Fruit fly (Drosophila melanogaster) whole organism, embryonic: ENCODE results near the gene CG8507.

Experiments used
- Bdp1 ChIP-seq: fragments of 200-800 bp; sonication (Bioruptor generic); optimal IDR thresholded peaks from 3 replicates; lab custom pipeline; 2016; ENCODE audit warnings: missing biosample characterization, missing genetic modification characterization
- CG10321 ChIP-seq: fragments of 200-800 bp; sonication (Bioruptor generic); IDR thresholded peaks from 2 replicates; pipeline ENCODE4 v1.3.6; 2022; ENCODE audit warnings: missing biosample characterization, missing genetic modification characterization
- CG11696 ChIP-seq: fragments of 200-800 bp; sonication (Bioruptor generic); IDR thresholded peaks from 2 replicates; pipeline ENCODE4 v1.3.6; 2022; ENCODE audit warnings: missing biosample characterization, missing genetic modification characterization
- CG11723 ChIP-seq: fragments of 200-800 bp; sonication (Bioruptor generic); optimal IDR thresholded peaks from 2 replicates; lab custom pipeline; 2017; ENCODE audit warnings: missing biosample characterization, mild to moderate bottlenecking, missing genetic modification characterization
- CG12104 ChIP-seq: fragments of 200-800 bp; sonication (Bioruptor generic); optimal IDR thresholded peaks from 3 replicates; lab custom pipeline; 2016; ENCODE audit warnings: missing biosample characterization, missing genetic modification characterization
- CG13296 ChIP-seq: fragments of 200-800 bp; sonication (Bioruptor generic); optimal IDR thresholded peaks from 3 replicates; lab custom pipeline; 2018; ENCODE audit warnings: missing biosample characterization, mild to moderate bottlenecking, missing genetic modification characterization
- CG1647 ChIP-seq: fragments of 200-800 bp; sonication (Bioruptor generic); optimal IDR thresholded peaks from 3 replicates; lab custom pipeline; 2016; ENCODE audit warnings: missing biosample characterization, missing genetic modification characterization
- CG16815 ChIP-seq: fragments of 200-800 bp; sonication (Bioruptor generic); optimal IDR thresholded peaks from 3 replicates; lab custom pipeline; 2017; ENCODE audit warnings: missing biosample characterization, mild to moderate bottlenecking, missing genetic modification characterization
- CG17612 ChIP-seq: fragments of 200-800 bp; sonication (Bioruptor generic); IDR thresholded peaks from 2 replicates; pipeline ENCODE4 v1.3.6; 2022; ENCODE audit warnings: missing biosample characterization, missing genetic modification characterization
- CG34376 ChIP-seq: fragments of 200-800 bp; sonication (Bioruptor generic); optimal IDR thresholded peaks from 2 replicates; lab custom pipeline; 2018; ENCODE audit warnings: missing biosample characterization, mild to moderate bottlenecking, missing genetic modification characterization
- CG4404 ChIP-seq: fragments of 200-800 bp; sonication (Bioruptor generic); IDR thresholded peaks from 2 replicates; pipeline ENCODE4 v1.3.6; 2022; ENCODE audit warnings: missing biosample characterization, missing genetic modification characterization
- CG6175 ChIP-seq: fragments of 200-800 bp; sonication (Bioruptor generic); IDR thresholded peaks from 3 replicates; pipeline ENCODE4 v1.3.6; 2022; ENCODE audit warnings: missing biosample characterization, missing genetic modification characterization
- CG7745 ChIP-seq: fragments of 200-800 bp; sonication (Bioruptor generic); optimal IDR thresholded peaks from 2 replicates; lab custom pipeline; 2018; ENCODE audit warnings: missing biosample characterization, mild to moderate bottlenecking, missing genetic modification characterization, moderate library complexity
- CG8089 ChIP-seq: fragments of 200-800 bp; sonication (Bioruptor generic); optimal IDR thresholded peaks from 3 replicates; lab custom pipeline; 2016; ENCODE audit warnings: missing biosample characterization, missing genetic modification characterization
- CG9727 ChIP-seq: fragments of 200-800 bp; sonication (Bioruptor generic); optimal IDR thresholded peaks from 3 replicates; lab custom pipeline; 2017; ENCODE audit warnings: missing biosample characterization, mild to moderate bottlenecking, missing genetic modification characterization
- Dek ChIP-seq: fragments of 200-800 bp; sonication (Bioruptor generic); optimal IDR thresholded peaks from 3 replicates; lab custom pipeline; 2019; ENCODE audit warnings: missing biosample characterization, mild to moderate bottlenecking, missing genetic modification characterization, moderate library complexity
- H15 ChIP-seq: fragments of 200-800 bp; sonication (Bioruptor generic); IDR thresholded peaks from 3 replicates; pipeline ENCODE4 v1.3.6; 2022; ENCODE audit warnings: missing biosample characterization, missing genetic modification characterization
- HLH3B ChIP-seq: fragments of 200-800 bp; sonication (Bioruptor generic); IDR thresholded peaks from 2 replicates; pipeline ENCODE4 v1.3.6; 2022; ENCODE audit warnings: missing biosample characterization, missing genetic modification characterization
- HLHmδ ChIP-seq: fragments of 200-800 bp; sonication (Bioruptor generic); optimal IDR thresholded peaks from 2 replicates; lab custom pipeline; 2018; ENCODE audit warnings: missing biosample characterization, mild to moderate bottlenecking, missing genetic modification characterization, moderate library complexity
- Hmr ChIP-seq: fragments of 200-800 bp; sonication (Bioruptor generic); optimal IDR thresholded peaks from 3 replicates; lab custom pipeline; 2017; ENCODE audit warnings: mild to moderate bottlenecking, missing biosample characterization, missing genetic modification reagents, missing genetic modification characterization
- Myb ChIP-seq: fragments of 200-800 bp; sonication (Bioruptor generic); optimal IDR thresholded peaks from 2 replicates; lab custom pipeline; 2016; ENCODE audit warnings: missing biosample characterization, missing genetic modification characterization
- Oli ChIP-seq: fragments of 200-800 bp; sonication (Bioruptor generic); optimal IDR thresholded peaks from 2 replicates; lab custom pipeline; 2018; ENCODE audit warnings: missing biosample characterization, mild to moderate bottlenecking, missing genetic modification characterization, moderate library complexity
- Poxn ChIP-seq: fragments of 200-800 bp; sonication (Bioruptor generic); IDR thresholded peaks from 2 replicates; pipeline ENCODE4 v1.3.6; 2022; ENCODE audit warnings: missing biosample characterization, missing genetic modification characterization
- Rfx ChIP-seq: fragments of 200-800 bp; sonication (Bioruptor generic); IDR thresholded peaks from 2 replicates; pipeline ENCODE4 v1.3.6; 2022; ENCODE audit warnings: missing biosample characterization, missing genetic modification characterization
- Rx ChIP-seq: fragments of 200-800 bp; sonication (Bioruptor generic); IDR thresholded peaks from 2 replicates; pipeline ENCODE4 v1.3.6; 2022; ENCODE audit warnings: missing biosample characterization, missing genetic modification characterization
- Sox102F ChIP-seq: fragments of 200-800 bp; sonication (Bioruptor generic); optimal IDR thresholded peaks from 2 replicates; lab custom pipeline; 2018; ENCODE audit warnings: missing biosample characterization, mild to moderate bottlenecking, missing genetic modification characterization, moderate library complexity
- Spps ChIP-seq: fragments of 200-800 bp; sonication (Bioruptor generic); optimal IDR thresholded peaks from 2 replicates; lab custom pipeline; 2018; ENCODE audit warnings: missing biosample characterization, mild to moderate bottlenecking, missing genetic modification characterization
- Taf1 ChIP-seq: fragments of 200-800 bp; sonication (Bioruptor generic); IDR thresholded peaks from 2 replicates; pipeline ENCODE4 v1.3.6; 2022; ENCODE audit warnings: missing biosample characterization, missing genetic modification characterization
- Xbp1 ChIP-seq: fragments of 200-800 bp; sonication (Bioruptor generic); optimal IDR thresholded peaks from 3 replicates; lab custom pipeline; 2016; ENCODE audit warnings: missing biosample characterization, mild to moderate bottlenecking, missing genetic modification characterization
- YL-1 ChIP-seq: fragments of 200-800 bp; sonication (Bioruptor generic); optimal IDR thresholded peaks from 3 replicates; lab custom pipeline; 2017; ENCODE audit warnings: missing biosample characterization, mild to moderate bottlenecking, missing genetic modification characterization
- bbx ChIP-seq: fragments of 200-800 bp; sonication (Bioruptor generic); IDR thresholded peaks from 2 replicates; pipeline ENCODE4 v1.3.6; 2022; ENCODE audit warnings: missing biosample characterization, missing genetic modification characterization; ENCODE audit not compliant: partially characterized antibody
- bcd ChIP-seq: fragments of 200-800 bp; sonication (Bioruptor generic); optimal IDR thresholded peaks from 2 replicates; lab custom pipeline; 2017; ENCODE audit warnings: missing biosample characterization, mild to moderate bottlenecking, missing genetic modification characterization
- bigmax ChIP-seq: fragments of 200-800 bp; sonication (Bioruptor generic); optimal IDR thresholded peaks from 2 replicates; lab custom pipeline; 2018; ENCODE audit warnings: missing biosample characterization, mild to moderate bottlenecking, missing genetic modification characterization
- chn ChIP-seq: fragments of 200-800 bp; sonication (Bioruptor generic); optimal IDR thresholded peaks from 2 replicates; lab custom pipeline; 2016; ENCODE audit warnings: missing biosample characterization, missing genetic modification characterization
- dysf ChIP-seq: fragments of 200-800 bp; sonication (Bioruptor generic); IDR thresholded peaks from 3 replicates; pipeline ENCODE4 v1.3.6; 2022; ENCODE audit warnings: missing biosample characterization, missing genetic modification characterization
- emc ChIP-seq: fragments of 200-800 bp; sonication (Bioruptor generic); optimal IDR thresholded peaks from 2 replicates; lab custom pipeline; 2016; ENCODE audit warnings: missing biosample characterization, missing genetic modification characterization
- eve ChIP-seq, 2 experiments: fragments of >200 bp; optimal IDR thresholded peaks; 2 replicates each; lab custom pipeline; 2017; ENCODE audit warnings: missing biosample characterization in 2 of 2, missing genetic modification characterization in 2 of 2
- fd102C ChIP-seq: fragments of 200-800 bp; sonication (Bioruptor generic); optimal IDR thresholded peaks from 2 replicates; lab custom pipeline; 2018; ENCODE audit warnings: missing biosample characterization, mild to moderate bottlenecking, missing genetic modification characterization, moderate library complexity
- gem ChIP-seq: fragments of 200-800 bp; sonication (Bioruptor generic); optimal IDR thresholded peaks from 2 replicates; lab custom pipeline; 2019; ENCODE audit warnings: missing biosample characterization, mild to moderate bottlenecking, missing genetic modification characterization, moderate library complexity
- lmd ChIP-seq: fragments of 200-800 bp; sonication (Bioruptor generic); IDR thresholded peaks from 2 replicates; pipeline ENCODE4 v1.3.6; 2022; ENCODE audit warnings: missing biosample characterization, missing genetic modification characterization
- lov ChIP-seq, 2 experiments: fragments of 200-800 bp in 1 of 2; fragments of >200 bp in 1 of 2; sonication (Bioruptor generic) in 1 of 2; IDR thresholded peaks in 1 of 2; optimal IDR thresholded peaks in 1 of 2; 2 replicates in 1 of 2; 3 replicates in 1 of 2; pipeline versions ENCODE4 v1.3.6 to Lab custom; 2017 to 2022; ENCODE audit warnings: missing biosample characterization in 1 of 2, missing genetic modification characterization in 1 of 2
- mirr ChIP-seq: fragments of 200-800 bp; sonication (Bioruptor generic); optimal IDR thresholded peaks from 3 replicates; lab custom pipeline; 2018; ENCODE audit warnings: missing biosample characterization, mild to moderate bottlenecking, missing genetic modification characterization
- nerfin-1 ChIP-seq: fragments of 200-800 bp; sonication (Bioruptor generic); optimal IDR thresholded peaks from 3 replicates; lab custom pipeline; 2019; ENCODE audit warnings: missing biosample characterization, mild to moderate bottlenecking, missing genetic modification characterization, moderate library complexity
- oc ChIP-seq: fragments of 200-800 bp; sonication (Bioruptor generic); optimal IDR thresholded peaks from 2 replicates; lab custom pipeline; 2018; ENCODE audit warnings: missing biosample characterization, mild to moderate bottlenecking, missing genetic modification characterization, moderate library complexity
- sd ChIP-seq: fragments of 200-800 bp; sonication (Bioruptor generic); optimal IDR thresholded peaks from 3 replicates; lab custom pipeline; 2018; ENCODE audit warnings: missing biosample characterization, mild to moderate bottlenecking, missing genetic modification characterization, moderate library complexity
- sens ChIP-seq: fragments of 200-800 bp; sonication (Bioruptor generic); peaks from one replicate; lab custom pipeline; 2016; ENCODE audit warnings: missing biosample characterization, missing genetic modification characterization
- sima ChIP-seq: fragments of 200-800 bp; sonication (Bioruptor generic); optimal IDR thresholded peaks from 2 replicates; lab custom pipeline; 2016; ENCODE audit warnings: missing biosample characterization, missing genetic modification characterization
- slbo ChIP-seq: fragments of 200-800 bp; sonication (Bioruptor generic); IDR thresholded peaks from 2 replicates; pipeline ENCODE4 v1.3.6; 2022; ENCODE audit warnings: missing biosample characterization, missing genetic modification characterization
- ttk ChIP-seq: fragments of 200-800 bp; sonication (Bioruptor generic); IDR thresholded peaks from 2 replicates; pipeline ENCODE4 v2.1.2; 2022; ENCODE audit warnings: missing biosample characterization, missing genetic modification characterization
- unpg ChIP-seq: fragments of 200-800 bp; sonication (Bioruptor generic); optimal IDR thresholded peaks from 3 replicates; lab custom pipeline; 2018; ENCODE audit warnings: missing biosample characterization, mild to moderate bottlenecking, missing genetic modification characterization, moderate library complexity

Gene CG8507

dm6 chr3R:9791177-9791806, at the start of gene CG8507, which contains the start of gene CG12945 (continued):
- no peak for TF ChIP-seq HLH3B (GFP tag; lab: Robert Waterston, UW)
- TF ChIP-seq emc (GFP tag; lab: Kevin White, UChicago), result no peak
- TF ChIP-seq CG12104 (GFP tag; lab: Kevin White, UChicago), result no peak
- TF ChIP-seq Rx (GFP tag; lab: Robert Waterston, UW), result no peak
- TF ChIP-seq eve (GFP tag; optimal IDR thresholded peaks at IDR 0.05; lab: Kevin White, UChicago), result no peak
- TF ChIP-seq bigmax (GFP tag; lab: Kevin White, UChicago), result no peak
- TF ChIP-seq oc (tag; lab: Kevin White, UChicago), result no peak
- no peak for TF ChIP-seq CG11723
- TF ChIP-seq CG16815 (GFP tag; lab: Kevin White, UChicago), result peak; percentile 11
- TF ChIP-seq bbx (GFP tag; lab: Robert Waterston, UW), result 0 out of 2 replicates have a peak, but pooled peaks have one; percentile 18
- TF ChIP-seq CG1647 (GFP tag; lab: Kevin White, UChicago), result no peak
- no peak for TF ChIP-seq Sox102F (GFP tag; lab: Kevin White, UChicago)
- TF ChIP-seq HLHmδ, result no peak
- TF ChIP-seq sd, result no peak
- no peak for TF ChIP-seq Poxn (GFP tag; lab: Robert Waterston, UW)
- peak; percentile 72 for TF ChIP-seq Myb (GFP tag; lab: Kevin White, UChicago)
- 0 out of 2 replicates have a peak, but pooled peaks have one; percentile 19 for TF ChIP-seq Taf1
- peak; percentile 50 for TF ChIP-seq Dek (tag; lab: Kevin White, UChicago)
- no peak for TF ChIP-seq CG7745 (tag; lab: Kevin White, UChicago)
- peak; percentile 60 for TF ChIP-seq bcd (GFP tag; lab: Kevin White, UChicago)
- no peak for TF ChIP-seq fd102C (GFP tag; lab: Kevin White, UChicago)
- no peak for TF ChIP-seq CG6175 (GFP tag; lab: Robert Waterston, UW)
- TF ChIP-seq ttk (GFP tag; lab: Robert Waterston, UW), result no peak
- TF ChIP-seq chn, result peak; percentile 41
- TF ChIP-seq lov (optimal IDR thresholded peaks at IDR 0.05; lab: Kevin White, UChicago), result no peak
- TF ChIP-seq lov (GFP tag; IDR thresholded peaks at IDR 0.05; lab: Robert Waterston, UW), result no peak
- TF ChIP-seq Spps (tag; lab: Kevin White, UChicago), result no peak
- peak; percentile 68 for TF ChIP-seq Xbp1
- no peak for TF ChIP-seq Hmr (GFP tag; lab: Kevin White, UChicago)
- TF ChIP-seq CG8089 (GFP tag; lab: Kevin White, UChicago), result no peak
- peak; percentile 24 for TF ChIP-seq CG34376 (GFP tag; lab: Kevin White, UChicago)
- TF ChIP-seq H15 (GFP tag; lab: Robert Waterston, UW), result no peak
- no peak for TF ChIP-seq CG10321 (GFP tag; lab: Robert Waterston, UW)
- peak; percentile 13 for TF ChIP-seq Oli
- peak; percentile 47; the same call in 1 of the 2 replicates for TF ChIP-seq slbo
- TF ChIP-seq YL-1 (GFP tag; lab: Kevin White, UChicago), result peak; percentile 47
- TF ChIP-seq unpg (GFP tag; lab: Kevin White, UChicago), result no peak
- peak; percentile 85 for TF ChIP-seq sens (GFP tag; lab: Kevin White, UChicago)
- no peak for TF ChIP-seq gem (tag; lab: Kevin White, UChicago)
- no peak for TF ChIP-seq mirr (GFP tag; lab: Kevin White, UChicago)
- TF ChIP-seq CG9727 (GFP tag; lab: Kevin White, UChicago), result peak; percentile 42
- peak; percentile 51; the same call in 1 of the 2 replicates for TF ChIP-seq lmd (GFP tag; lab: Robert Waterston, UW)
- TF ChIP-seq Bdp1, result peak; percentile 14
- TF ChIP-seq CG17612 (GFP tag; lab: Robert Waterston, UW), result no peak
- no peak for TF ChIP-seq CG11696 (GFP tag; lab: Robert Waterston, UW)
- no peak for TF ChIP-seq nerfin-1
- TF ChIP-seq CG4404 (GFP tag; lab: Robert Waterston, UW), result peak; percentile 37; the same call in 1 of the 2 replicates
- TF ChIP-seq CG13296 (GFP tag; lab: Kevin White, UChicago), result no peak
- peak; percentile 34; the same call in 1 of the 3 replicates for TF ChIP-seq dysf (GFP tag; lab: Robert Waterston, UW)
- TF ChIP-seq Rfx (GFP tag; lab: Robert Waterston, UW), result peak; percentile 66
- TF ChIP-seq sima, result no peak
